Worm (Caenorhabditis elegans) whole organism, mixed stage, embryonic: ENCODE data around the gene sru-44.

Experiments used
- M03D4.4 ChIP-seq: sonication (generic microtip); optimal IDR thresholded peaks from 2 replicates; lab custom pipeline; 2017; ENCODE audit warnings: mild to moderate bottlenecking, missing genetic modification characterization, missing compliant biosample characterization
- bed-3 ChIP-seq: fragments of 200-800 bp; sonication (Bioruptor generic); optimal IDR thresholded peaks from 3 replicates; lab custom pipeline; 2018; ENCODE audit warnings: mild to moderate bottlenecking, missing genetic modification characterization, moderate library complexity, missing compliant biosample characterization
- blmp-1 ChIP-seq: fragments of 150-350 bp; optimal IDR thresholded peaks from 2 replicates; lab custom pipeline; 2014; ENCODE audit warnings: missing biosample characterization, missing genetic modification characterization
- ceh-39 ChIP-seq: fragments of 150-350 bp; optimal IDR thresholded peaks from 2 replicates; lab custom pipeline; 2014; ENCODE audit warnings: missing biosample characterization, missing genetic modification characterization
- ceh-43 ChIP-seq: fragments of 200-800 bp; sonication (Bioruptor generic); optimal IDR thresholded peaks from 2 replicates; lab custom pipeline; 2018; ENCODE audit warnings: mild to moderate bottlenecking, missing genetic modification characterization, moderate library complexity, missing compliant biosample characterization
- ces-1 ChIP-seq: fragments of 150-350 bp; optimal IDR thresholded peaks from 2 replicates; lab custom pipeline; 2014; ENCODE audit warnings: missing biosample characterization, missing genetic modification reagents, missing genetic modification characterization
- cnd-1 ChIP-seq: fragments of 200-800 bp; sonication (Bioruptor generic); optimal IDR thresholded peaks from 2 replicates; lab custom pipeline; 2018; ENCODE audit warnings: mild to moderate bottlenecking, missing genetic modification characterization, missing compliant biosample characterization
- drap-1 ChIP-seq: fragments of 200-800 bp; sonication (Bioruptor generic); optimal IDR thresholded peaks from 3 replicates; lab custom pipeline; 2018; ENCODE audit warnings: mild to moderate bottlenecking, missing genetic modification characterization, missing compliant biosample characterization
- elt-1 ChIP-seq: sonication (generic microtip); optimal IDR thresholded peaks from 2 replicates; lab custom pipeline; 2017; ENCODE audit warnings: missing genetic modification characterization, mild to moderate bottlenecking, missing compliant biosample characterization, antibody characterized with exemption, moderate library complexity, borderline replicate concordance; ENCODE audit not compliant: insufficient read depth
- elt-3 ChIP-seq: fragments of 150-350 bp; optimal IDR thresholded peaks from 2 replicates; lab custom pipeline; 2014; ENCODE audit warnings: missing biosample characterization, missing genetic modification characterization
- flh-1 ChIP-seq: fragments of 200-800 bp; sonication (Bioruptor generic); optimal IDR thresholded peaks from 2 replicates; lab custom pipeline; 2018; ENCODE audit warnings: mild to moderate bottlenecking, missing genetic modification characterization, moderate library complexity, missing compliant biosample characterization
- ham-2 ChIP-seq: fragments of 200-800 bp; sonication (Bioruptor generic); optimal IDR thresholded peaks from 2 replicates; lab custom pipeline; 2018; ENCODE audit warnings: mild to moderate bottlenecking, missing genetic modification characterization, missing compliant biosample characterization
- hlh-1 ChIP-seq: fragments of 150-350 bp; optimal IDR thresholded peaks from 2 replicates; lab custom pipeline; 2014; ENCODE audit warnings: missing biosample characterization, missing genetic modification reagents, missing genetic modification characterization
- lin-13 ChIP-seq: fragments of 150-350 bp; optimal IDR thresholded peaks from 2 replicates; lab custom pipeline; 2014; ENCODE audit warnings: missing biosample characterization, missing genetic modification characterization
- lsy-2 ChIP-seq: fragments of 150-350 bp; optimal IDR thresholded peaks from 2 replicates; lab custom pipeline; 2014; ENCODE audit warnings: missing biosample characterization, missing genetic modification characterization
- mab-5 ChIP-seq: fragments of 150-350 bp; optimal IDR thresholded peaks from 2 replicates; lab custom pipeline; 2014; ENCODE audit warnings: missing biosample characterization, missing genetic modification characterization
- mep-1 ChIP-seq: fragments of 150-350 bp; optimal IDR thresholded peaks from 2 replicates; lab custom pipeline; 2017; ENCODE audit warnings: missing biosample characterization, missing genetic modification reagents, missing genetic modification characterization, inconsistent platforms
- mls-2 ChIP-seq: sonication (generic microtip); optimal IDR thresholded peaks from 2 replicates; lab custom pipeline; 2016; ENCODE audit warnings: mild to moderate bottlenecking, missing genetic modification characterization, moderate library complexity, missing compliant biosample characterization
- nhr-12 ChIP-seq: fragments of 150-350 bp; optimal IDR thresholded peaks from 2 replicates; lab custom pipeline; 2014; ENCODE audit warnings: missing biosample characterization, missing genetic modification characterization
- nhr-2 ChIP-seq: fragments of 150-350 bp; optimal IDR thresholded peaks from 2 replicates; lab custom pipeline; 2014; ENCODE audit warnings: missing biosample characterization, missing genetic modification characterization
- nhr-237 ChIP-seq: fragments of 150-350 bp; optimal IDR thresholded peaks from 2 replicates; lab custom pipeline; 2014; ENCODE audit warnings: missing biosample characterization, missing genetic modification characterization
- nhr-28 ChIP-seq: fragments of 150-350 bp; optimal IDR thresholded peaks from 2 replicates; lab custom pipeline; 2014; ENCODE audit warnings: missing biosample characterization, missing genetic modification characterization
- nhr-76 ChIP-seq: sonication (generic microtip); optimal IDR thresholded peaks from 2 replicates; lab custom pipeline; 2017; ENCODE audit warnings: missing biosample characterization, missing genetic modification characterization
- pha-4 ChIP-seq: fragments of 150-350 bp; optimal IDR thresholded peaks from 2 replicates; lab custom pipeline; 2018; ENCODE audit warnings: missing biosample characterization, missing genetic modification reagents, missing genetic modification characterization
- snpc-4 ChIP-seq: fragments of 150-350 bp; optimal IDR thresholded peaks from 2 replicates; lab custom pipeline; 2014; ENCODE audit warnings: missing biosample characterization, missing genetic modification characterization
- sptf-1 ChIP-seq: sonication (generic microtip); optimal IDR thresholded peaks from 2 replicates; lab custom pipeline; 2017; ENCODE audit warnings: mild to moderate bottlenecking, missing genetic modification characterization, moderate library complexity, missing compliant biosample characterization
- tbx-8 ChIP-seq: fragments of 200-800 bp; sonication (Bioruptor generic); optimal IDR thresholded peaks from 2 replicates; lab custom pipeline; 2018; ENCODE audit warnings: mild to moderate bottlenecking, missing genetic modification characterization, moderate library complexity, missing compliant biosample characterization
- unc-120 ChIP-seq: sonication (generic microtip); optimal IDR thresholded peaks from 2 replicates; lab custom pipeline; 2017; ENCODE audit warnings: missing genetic modification characterization, missing compliant biosample characterization; ENCODE audit not compliant: poor library complexity, severe bottlenecking
- unc-39 ChIP-seq: fragments of 150-350 bp; optimal IDR thresholded peaks from 2 replicates; lab custom pipeline; 2014; ENCODE audit warnings: missing biosample characterization, missing genetic modification characterization
- unc-62 ChIP-seq: fragments of 150-350 bp; optimal IDR thresholded peaks from 2 replicates; lab custom pipeline; 2014; ENCODE audit warnings: missing biosample characterization, missing genetic modification reagents, missing genetic modification characterization
- zip-8 ChIP-seq: fragments of 150-350 bp; optimal IDR thresholded peaks from 2 replicates; lab custom pipeline; 2014; ENCODE audit warnings: missing biosample characterization, missing genetic modification characterization
- ztf-11 ChIP-seq: fragments of 150-350 bp; optimal IDR thresholded peaks from 2 replicates; lab custom pipeline; 2014; ENCODE audit warnings: missing biosample characterization, missing genetic modification characterization

The sru-44 gene

DNA sequence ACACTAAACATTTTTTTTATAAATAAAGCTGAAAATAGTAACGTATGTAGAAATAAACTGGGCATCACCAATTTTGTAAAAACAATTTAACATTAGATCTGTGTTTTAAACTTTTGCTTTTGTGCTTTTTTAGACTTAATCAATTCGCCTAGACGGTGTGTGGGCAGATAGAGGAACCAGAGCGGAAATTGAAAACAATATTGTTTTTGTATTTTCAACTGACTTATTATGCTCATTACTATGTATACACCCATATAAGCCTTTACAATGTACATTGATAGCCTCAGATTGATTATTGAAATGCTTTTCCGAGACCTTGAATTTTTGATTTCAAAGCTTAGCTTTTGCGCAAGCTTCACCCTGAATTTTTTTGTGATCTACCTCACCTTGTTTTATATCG, 37.8 kb downstream of the sru-44 start, which contains the start of gene str-73:
str-73 (plus strand) TSS at position 301 of the 400 bp plus-strand sequence.
- TF ChIP-seq cnd-1 (tag; lab: Kevin White, UChicago) (no peak), snpc-4 (tag; lab: Kevin White, UChicago) (no peak), tbx-8 (GFP tag; lab: Kevin White, UChicago) (no peak), nhr-12 (tag; lab: Kevin White, UChicago) (no peak), ztf-11 (tag; lab: Kevin White, UChicago) (no peak), sptf-1 (tag; lab: Kevin White, UChicago) (no peak), mep-1 (tag; lab: Kevin White, UChicago) (no peak), M03D4.4 (tag; lab: Kevin White, UChicago) (no peak), drap-1 (GFP tag; lab: Kevin White, UChicago) (no peak)
- TF ChIP-seq, all 35 proteins: peak for 0

DNA sequence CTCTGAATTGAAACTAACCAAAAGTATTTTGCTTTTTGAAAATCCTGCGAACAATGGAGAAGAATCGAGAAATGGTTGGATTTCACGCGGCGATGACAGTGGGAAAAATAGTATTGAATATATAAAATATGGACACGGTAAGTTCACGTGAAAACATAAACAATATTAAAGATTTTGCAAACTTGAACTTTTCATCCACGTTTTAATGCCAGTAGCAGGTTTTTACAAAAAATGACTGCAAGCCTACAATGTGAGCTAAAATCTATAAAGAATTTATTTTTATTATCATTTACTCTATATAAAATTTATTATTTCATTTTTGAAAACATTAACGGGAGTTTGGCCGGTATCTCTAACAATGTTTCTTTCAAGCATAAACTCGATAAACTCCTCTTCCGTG, 38.2 kb downstream of the sru-44 start, which contains the start of gene F26D2.10:
F26D2.10 (minus strand) TSS at position 101 of the 400 bp plus-strand sequence.
- TF ChIP-seq ztf-11 (tag; lab: Kevin White, UChicago) = no peak
- no peak for TF ChIP-seq ceh-43 (GFP tag; lab: Kevin White, UChicago)
- no peak for TF ChIP-seq unc-120 (tag; lab: Kevin White, UChicago)
- TF ChIP-seq ces-1 (GFP tag; lab: Kevin White, UChicago) = no peak
- no peak for TF ChIP-seq pha-4 (tag; lab: Kevin White, UChicago)
- TF ChIP-seq tbx-8 (GFP tag; lab: Kevin White, UChicago) = no peak
- no peak for TF ChIP-seq ham-2 (GFP tag; lab: Kevin White, UChicago)
- no peak for TF ChIP-seq cnd-1 (tag; lab: Kevin White, UChicago)
- TF ChIP-seq elt-3 (tag; lab: Kevin White, UChicago) = no peak
- TF ChIP-seq snpc-4 (tag; lab: Kevin White, UChicago) = no peak

DNA sequence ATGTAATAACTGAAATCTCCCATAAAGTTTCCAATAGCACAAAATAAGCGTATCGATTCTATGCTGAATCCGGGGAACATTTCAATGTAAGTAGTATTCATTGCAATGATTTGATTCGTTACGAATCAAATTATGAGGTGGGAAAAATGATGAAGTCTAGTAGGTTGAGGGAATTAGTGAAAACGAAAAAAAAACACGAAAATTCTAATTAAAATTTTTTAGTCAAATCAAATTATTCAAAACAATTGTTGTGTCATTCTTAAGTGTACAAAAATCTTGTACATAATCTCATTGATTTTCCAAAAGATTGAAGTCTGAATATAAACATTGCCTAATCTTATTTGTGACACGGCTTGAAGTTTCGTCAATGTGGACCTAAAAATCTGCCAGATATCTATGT, 43.3 kb downstream of the sru-44 start, which contains the start of gene srw-29:
srw-29 (minus strand) TSS at position 101 of the 400 bp plus-strand sequence.
- TF ChIP-seq elt-3 (tag; lab: Kevin White, UChicago) (no peak), ceh-43 (GFP tag; lab: Kevin White, UChicago) (no peak), tbx-8 (GFP tag; lab: Kevin White, UChicago) (no peak), nhr-28 (tag; lab: Kevin White, UChicago) (no peak), drap-1 (GFP tag; lab: Kevin White, UChicago) (no peak), bed-3 (GFP tag; lab: Kevin White, UChicago) (no peak), flh-1 (GFP tag; lab: Kevin White, UChicago) (no peak), unc-62 (GFP tag; lab: Kevin White, UChicago) (no peak), unc-39 (tag; lab: Kevin White, UChicago) (no peak), elt-1 (tag; lab: Kevin White, UChicago) (no peak), ztf-11 (tag; lab: Kevin White, UChicago) (no peak), nhr-12 (tag; lab: Kevin White, UChicago) (no peak), zip-8 (tag; lab: Kevin White, UChicago) (no peak), mab-5 (no peak), cnd-1 (tag; lab: Kevin White, UChicago) (no peak), nhr-237 (tag; lab: Kevin White, UChicago) (no peak), mls-2 (no peak), sptf-1 (tag; lab: Kevin White, UChicago) (no peak), pha-4 (tag; lab: Kevin White, UChicago) (no peak), unc-120 (tag; lab: Kevin White, UChicago) (no peak)

DNA sequence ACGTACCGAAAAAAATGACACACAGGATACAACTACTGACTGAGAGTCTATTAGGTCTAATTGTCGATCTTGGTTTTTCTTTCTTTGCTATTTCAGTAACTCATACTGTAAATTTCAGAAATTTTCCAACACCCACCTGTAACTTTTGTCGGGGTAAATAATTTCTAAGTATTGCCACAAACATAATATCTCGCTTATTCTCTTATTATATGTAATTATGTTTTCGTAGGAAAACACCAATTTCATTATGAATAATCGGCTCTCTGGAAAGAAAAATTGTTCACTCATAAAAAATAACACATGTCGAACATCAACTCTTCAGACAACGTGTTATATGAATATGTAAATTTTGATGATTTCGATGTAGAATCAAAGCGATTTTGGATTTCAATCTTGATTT, 47.0 kb downstream of the sru-44 start, which contains the start of gene srw-48:
srw-48 (plus strand) TSS at position 301 of the 400 bp plus-strand sequence.
- no peak for TF ChIP-seq elt-3 (tag; lab: Kevin White, UChicago)
- no peak for TF ChIP-seq M03D4.4 (tag; lab: Kevin White, UChicago)
- TF ChIP-seq, all 35 proteins: peak for 0

DNA sequence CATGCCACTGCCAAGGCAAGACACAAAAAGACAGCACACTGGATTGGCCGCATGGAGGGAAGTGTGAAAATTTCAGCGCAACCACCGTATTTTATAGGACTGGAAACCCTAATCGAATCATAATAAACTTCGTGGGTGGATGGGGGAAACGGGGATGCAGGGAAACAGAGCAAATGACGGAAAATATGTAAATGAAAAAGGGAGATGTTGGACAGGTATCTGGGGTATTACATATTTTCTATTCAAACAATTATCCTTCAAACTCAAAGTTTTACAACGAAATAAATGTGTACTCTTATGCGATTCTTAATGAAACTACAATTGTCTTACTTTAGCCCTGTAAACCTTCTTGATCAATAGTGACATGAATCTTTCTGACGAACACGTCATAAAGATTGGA, 48.0 kb downstream of the sru-44 start, which contains the start of gene F26D2.16:
F26D2.16 (minus strand) TSS at position 101 of the 400 bp plus-strand sequence.
- TF ChIP-seq lsy-2 (no peak), bed-3 (GFP tag; lab: Kevin White, UChicago) (no peak), ces-1 (GFP tag; lab: Kevin White, UChicago) (no peak), unc-39 (tag; lab: Kevin White, UChicago) (no peak), blmp-1 (tag; lab: Kevin White, UChicago) (no peak), drap-1 (GFP tag; lab: Kevin White, UChicago) (no peak), zip-8 (tag; lab: Kevin White, UChicago) (no peak), ceh-39 (tag; lab: Kevin White, UChicago) (no peak), nhr-76 (tag; lab: Kevin White, UChicago) (no peak), cnd-1 (tag; lab: Kevin White, UChicago) (no peak), nhr-237 (tag; lab: Kevin White, UChicago) (no peak), ceh-43 (GFP tag; lab: Kevin White, UChicago) (no peak), mls-2 (no peak), unc-120 (tag; lab: Kevin White, UChicago) (no peak), mep-1 (tag; lab: Kevin White, UChicago) (no peak), snpc-4 (tag; lab: Kevin White, UChicago) (no peak), hlh-1 (no peak), unc-62 (GFP tag; lab: Kevin White, UChicago) (no peak), lin-13 (tag; lab: Kevin White, UChicago) (no peak), nhr-2 (tag; lab: Kevin White, UChicago) (no peak)
